Worm (Caenorhabditis elegans): ENCODE data around the gene vps-16.

vps-16 gene

ce11 chrIII:6415306-6415973 lies 17.6 kb upstream of the vps-16 start, which contains the start of gene nas-4:
Gene nas-4 (minus strand): TSS chrIII:6415656.
- TF ChIP-seq nhr-2 (tag; optimal IDR thresholded peaks at IDR 0.05): no peak
- TF ChIP-seq ceh-39 (tag; optimal IDR thresholded peaks at IDR 0.05): no peak
- TF ChIP-seq sem-2 (GFP tag; optimal IDR thresholded peaks at IDR 0.05): no peak

ce11 chrIII:6418254-6418653 lies 14.8 kb upstream of the vps-16 start:
- TF ChIP-seq ceh-39 (tag; optimal IDR thresholded peaks at IDR 0.05) (no peak), sem-2 (GFP tag; optimal IDR thresholded peaks at IDR 0.05) (no peak), blmp-1 (tag; optimal IDR thresholded peaks at IDR 0.05) (no peak), ztf-11 (tag; optimal IDR thresholded peaks at IDR 0.05) (no peak), ceh-43 (GFP tag; optimal IDR thresholded peaks at IDR 0.05) (no peak), drap-1 (GFP tag; optimal IDR thresholded peaks at IDR 0.05) (no peak), flh-1 (GFP tag; optimal IDR thresholded peaks at IDR 0.05) (no peak), cnd-1 (tag; optimal IDR thresholded peaks at IDR 0.05) (no peak), nhr-2 (tag; optimal IDR thresholded peaks at IDR 0.05) (no peak), lsy-2 (tag; optimal IDR thresholded peaks at IDR 0.05) (no peak), snpc-4 (tag; optimal IDR thresholded peaks at IDR 0.05) (no peak), bed-3 (GFP tag; optimal IDR thresholded peaks at IDR 0.05) (no peak), sptf-1 (tag; optimal IDR thresholded peaks at IDR 0.05) (no peak), pha-4 (tag; optimal IDR thresholded peaks at IDR 0.05) (no peak)

- TF ChIP-seq ceh-39 (tag; optimal IDR thresholded peaks at IDR 0.05): no peak
- no peak for TF ChIP-seq nhr-28 (tag; optimal IDR thresholded peaks at IDR 0.05)
- TF ChIP-seq elt-1 (tag; optimal IDR thresholded peaks at IDR 0.05; ENCODE audit: borderline replicate concordance, insufficient read depth): no peak
- no peak for TF ChIP-seq nhr-2 (tag; optimal IDR thresholded peaks at IDR 0.05)
Observed at ce11 chrIII:6419409-6419944, 13.6 kb upstream of the vps-16 start, which contains the start of gene atgl-1. Gene atgl-1 (minus strand): TSS chrIII:6419459.

ce11 chrIII:6420201-6420600 lies 12.8 kb upstream of the vps-16 start:
- TF ChIP-seq hlh-1 (tag; optimal IDR thresholded peaks at IDR 0.05): peak; percentile 10
- no peak for TF ChIP-seq nhr-2 (tag; optimal IDR thresholded peaks at IDR 0.05)
- TF ChIP-seq nhr-237 (tag; optimal IDR thresholded peaks at IDR 0.05): no peak
- no peak for TF ChIP-seq lsy-2 (tag; optimal IDR thresholded peaks at IDR 0.05)

- TF ChIP-seq M03D4.4 (tag; optimal IDR thresholded peaks at IDR 0.05) (no peak), flh-1 (GFP tag; optimal IDR thresholded peaks at IDR 0.05) (no peak), nhr-237 (tag; optimal IDR thresholded peaks at IDR 0.05) (no peak), lin-13 (tag; optimal IDR thresholded peaks at IDR 0.05) (no peak), nhr-12 (tag; optimal IDR thresholded peaks at IDR 0.05) (no peak), blmp-1 (tag; optimal IDR thresholded peaks at IDR 0.05) (no peak), unc-62 (GFP tag; optimal IDR thresholded peaks at IDR 0.05) (peak; percentile 17), nhr-2 (tag; optimal IDR thresholded peaks at IDR 0.05) (no peak), pha-4 (tag; optimal IDR thresholded peaks at IDR 0.05) (peak; percentile 82), sem-2 (GFP tag; optimal IDR thresholded peaks at IDR 0.05) (no peak), unc-120 (tag; optimal IDR thresholded peaks at IDR 0.05; ENCODE audit: poor library complexity, severe bottlenecking) (peak; percentile 45), lin-32 (GFP tag; optimal IDR thresholded peaks at IDR 0.05) (no peak), unc-39 (tag; optimal IDR thresholded peaks at IDR 0.05) (no peak), ham-2 (GFP tag; optimal IDR thresholded peaks at IDR 0.05) (peak; percentile 93), lsy-2 (tag; optimal IDR thresholded peaks at IDR 0.05) (peak; percentile 37), nhr-28 (tag; optimal IDR thresholded peaks at IDR 0.05) (no peak), ceh-43 (GFP tag; optimal IDR thresholded peaks at IDR 0.05) (no peak), sptf-1 (tag; optimal IDR thresholded peaks at IDR 0.05) (no peak), zip-8 (tag; optimal IDR thresholded peaks at IDR 0.05) (no peak), elt-1 (tag; optimal IDR thresholded peaks at IDR 0.05; ENCODE audit: borderline replicate concordance, insufficient read depth) (peak; percentile 59), cnd-1 (tag; optimal IDR thresholded peaks at IDR 0.05) (peak; percentile 61), bed-3 (GFP tag; optimal IDR thresholded peaks at IDR 0.05) (no peak), mls-2 (tag; optimal IDR thresholded peaks at IDR 0.05) (no peak), hlh-1 (tag; optimal IDR thresholded peaks at IDR 0.05) (peak; percentile 71), drap-1 (GFP tag; optimal IDR thresholded peaks at IDR 0.05) (no peak), tbx-8 (GFP tag; optimal IDR thresholded peaks at IDR 0.05) (no peak), elt-3 (tag; optimal IDR thresholded peaks at IDR 0.05) (no peak), nhr-76 (tag; optimal IDR thresholded peaks at IDR 0.05) (no peak), snpc-4 (tag; optimal IDR thresholded peaks at IDR 0.05) (no peak), ceh-39 (tag; optimal IDR thresholded peaks at IDR 0.05) (no peak), mep-1 (tag; optimal IDR thresholded peaks at IDR 0.05) (peak; percentile 18), ceh-83 (GFP tag; optimal IDR thresholded peaks at IDR 0.05) (no peak), mab-5 (tag; optimal IDR thresholded peaks at IDR 0.05) (no peak), ces-1 (GFP tag; optimal IDR thresholded peaks at IDR 0.05) (peak; percentile 75), ztf-11 (tag; optimal IDR thresholded peaks at IDR 0.05) (no peak)
Observed at ce11 chrIII:6420995-6421404, 12.0 kb upstream of the vps-16 start.
